Fruit fly (Drosophila melanogaster) whole organism, embryonic: ENCODE results near the gene puf.

Source experiments
- Abd-B ChIP-seq: fragments of 200-800 bp; sonication (Bioruptor generic); optimal IDR thresholded peaks from 2 replicates; lab custom pipeline; 2018; ENCODE audit warnings: missing biosample characterization, mild to moderate bottlenecking, missing genetic modification characterization, moderate library complexity
- Aef1 ChIP-seq: fragments of 200-800 bp; sonication (Bioruptor generic); IDR thresholded peaks from 3 replicates; pipeline ENCODE4 v1.3.6; 2022; ENCODE audit warnings: missing biosample characterization, missing genetic modification characterization
- Bgb ChIP-seq: fragments of 200-800 bp; sonication (Bioruptor generic); IDR thresholded peaks from 2 replicates; pipeline ENCODE4 v1.3.6; 2022; ENCODE audit warnings: missing biosample characterization, missing genetic modification characterization; ENCODE audit not compliant: partially characterized antibody
- CG1024 ChIP-seq: fragments of 200-800 bp; sonication (Bioruptor generic); IDR thresholded peaks from 2 replicates; pipeline ENCODE4 v1.3.6; 2022; ENCODE audit warnings: missing biosample characterization, missing genetic modification characterization
- CG12104 ChIP-seq: fragments of 200-800 bp; sonication (Bioruptor generic); optimal IDR thresholded peaks from 3 replicates; lab custom pipeline; 2016; ENCODE audit warnings: missing biosample characterization, missing genetic modification characterization
- CG12659 ChIP-seq: fragments of 200-800 bp; sonication (Bioruptor generic); optimal IDR thresholded peaks from 3 replicates; lab custom pipeline; 2017; ENCODE audit warnings: mild to moderate bottlenecking, missing biosample characterization, missing genetic modification reagents, missing genetic modification characterization
- CG13123 ChIP-seq: fragments of 200-800 bp; sonication (Bioruptor generic); optimal IDR thresholded peaks from 2 replicates; lab custom pipeline; 2016; ENCODE audit warnings: missing biosample characterization, missing genetic modification characterization
- CG14441 ChIP-seq: fragments of 200-800 bp; sonication (Bioruptor generic); IDR thresholded peaks from 2 replicates; pipeline ENCODE4 v1.3.6; 2022; ENCODE audit warnings: missing biosample characterization, missing genetic modification characterization
- CG14710 ChIP-seq: fragments of 200-800 bp; sonication (Bioruptor generic); optimal IDR thresholded peaks from 3 replicates; lab custom pipeline; 2019; ENCODE audit warnings: missing biosample characterization, mild to moderate bottlenecking, missing genetic modification characterization, moderate library complexity
- CG16813 ChIP-seq: fragments of 200-800 bp; sonication (Bioruptor generic); IDR thresholded peaks from 3 replicates; pipeline ENCODE4 v1.3.6; 2022; ENCODE audit warnings: missing biosample characterization, missing genetic modification characterization; ENCODE audit not compliant: partially characterized antibody
- CG17829 ChIP-seq: fragments of 200-800 bp; optimal IDR thresholded peaks from 2 replicates; lab custom pipeline; 2019; ENCODE audit warnings: missing biosample characterization, mild to moderate bottlenecking, missing genetic modification characterization, moderate library complexity
- CG18262 ChIP-seq: fragments of 200-800 bp; optimal IDR thresholded peaks from 3 replicates; lab custom pipeline; 2019; ENCODE audit warnings: missing biosample characterization, mild to moderate bottlenecking, missing genetic modification characterization, moderate library complexity
- CG2712 ChIP-seq: fragments of 200-800 bp; optimal IDR thresholded peaks from 3 replicates; lab custom pipeline; 2019; ENCODE audit warnings: missing biosample characterization, mild to moderate bottlenecking, missing genetic modification characterization, moderate library complexity
- CG31224 ChIP-seq: fragments of 200-800 bp; sonication (Bioruptor generic); IDR thresholded peaks from 2 replicates; pipeline ENCODE4 v1.3.6; 2022; ENCODE audit warnings: missing biosample characterization, missing genetic modification characterization
- CG32532 ChIP-seq: fragments of 200-800 bp; sonication (Bioruptor generic); IDR thresholded peaks from 2 replicates; pipeline ENCODE4 v1.3.6; 2022; ENCODE audit warnings: missing biosample characterization, missing genetic modification characterization
- CG32767 ChIP-seq: fragments of 200-800 bp; sonication (Bioruptor generic); IDR thresholded peaks from 2 replicates; pipeline ENCODE4 v1.3.6; 2022; ENCODE audit warnings: missing biosample characterization, missing genetic modification characterization
- CG3281 ChIP-seq: fragments of 200-800 bp; sonication (Bioruptor generic); optimal IDR thresholded peaks from 3 replicates; lab custom pipeline; 2017; ENCODE audit warnings: missing biosample characterization, mild to moderate bottlenecking, missing genetic modification characterization
- CG34224 ChIP-seq: fragments of 200-800 bp; sonication (Bioruptor generic); IDR thresholded peaks from 3 replicates; pipeline ENCODE4 v1.3.6; 2022; ENCODE audit warnings: missing biosample characterization, missing genetic modification characterization; ENCODE audit not compliant: partially characterized antibody
- CG4360 ChIP-seq: fragments of 200-800 bp; sonication (Bioruptor generic); IDR thresholded peaks from 2 replicates; pipeline ENCODE4 v1.3.6; 2022; ENCODE audit warnings: missing biosample characterization, missing genetic modification characterization
- CG9437 ChIP-seq: fragments of 200-800 bp; sonication (Bioruptor generic); optimal IDR thresholded peaks from 2 replicates; lab custom pipeline; 2018; ENCODE audit warnings: missing biosample characterization, mild to moderate bottlenecking, missing genetic modification characterization
- CG9797 ChIP-seq: fragments of 200-800 bp; sonication (Bioruptor generic); optimal IDR thresholded peaks from 3 replicates; lab custom pipeline; 2018; ENCODE audit warnings: missing biosample characterization, mild to moderate bottlenecking, missing genetic modification characterization
- D ChIP-seq, 2 experiments: fragments of 200-800 bp in 1 of 2; fragments of >200 bp in 1 of 2; sonication (Bioruptor generic) in 1 of 2; optimal IDR thresholded peaks; 2 replicates in 1 of 2; 3 replicates in 1 of 2; lab custom pipeline; 2017; ENCODE audit warnings: mild to moderate bottlenecking in 1 of 2, missing biosample characterization in 1 of 2, missing genetic modification characterization in 1 of 2, missing genetic modification reagents in 1 of 2
- Dip2 ChIP-seq: fragments of 200-800 bp; sonication (Bioruptor generic); IDR thresholded peaks from 2 replicates; pipeline ENCODE4 v1.3.6; 2022; ENCODE audit warnings: missing biosample characterization, missing genetic modification characterization
- Doc3 ChIP-seq: fragments of 200-800 bp; sonication (Bioruptor generic); IDR thresholded peaks from 3 replicates; pipeline ENCODE4 v1.3.6; 2022; ENCODE audit warnings: missing biosample characterization, missing genetic modification characterization; ENCODE audit not compliant: partially characterized antibody
- Hey ChIP-seq: fragments of 200-800 bp; sonication (Bioruptor generic); optimal IDR thresholded peaks from 3 replicates; lab custom pipeline; 2018; ENCODE audit warnings: missing biosample characterization, mild to moderate bottlenecking, missing genetic modification characterization
- Lim3 ChIP-seq: fragments of 200-800 bp; sonication (Bioruptor generic); IDR thresholded peaks from 2 replicates; pipeline ENCODE4 v1.3.6; 2022; ENCODE audit warnings: missing biosample characterization, missing genetic modification characterization
- Med ChIP-seq: fragments of 200-800 bp; sonication (Bioruptor generic); peaks from one replicate; lab custom pipeline; 2016; ENCODE audit warnings: missing biosample characterization, missing genetic modification characterization, mild to moderate bottlenecking, inconsistent platforms, moderate library complexity
- Opbp ChIP-seq: fragments of 200-800 bp; sonication (Bioruptor generic); IDR thresholded peaks from 3 replicates; pipeline ENCODE4 v1.3.6; 2022; ENCODE audit warnings: missing biosample characterization, missing genetic modification characterization; ENCODE audit not compliant: partially characterized antibody
- Stat92E ChIP-seq, 3 experiments: fragments of >200 bp in 2 of 3; fragments of 200-800 bp in 1 of 3; sonication (Bioruptor generic) in 1 of 3; optimal IDR thresholded peaks; 2 replicates each; lab custom pipeline; 2017 to 2019; ENCODE audit warnings: missing biosample characterization in 3 of 3, missing genetic modification characterization in 3 of 3, mild to moderate bottlenecking in 1 of 3, moderate library complexity in 1 of 3
- abd-A ChIP-seq: fragments of 200-800 bp; sonication (Bioruptor generic); optimal IDR thresholded peaks from 3 replicates; lab custom pipeline; 2019; ENCODE audit warnings: missing biosample characterization, mild to moderate bottlenecking, missing genetic modification characterization, moderate library complexity
- ash1 ChIP-seq: fragments of 200-800 bp; sonication (Bioruptor generic); optimal IDR thresholded peaks from 2 replicates; lab custom pipeline; 2018; ENCODE audit warnings: missing biosample characterization, mild to moderate bottlenecking, missing genetic modification characterization
- fd3F ChIP-seq: fragments of 200-800 bp; sonication (Bioruptor generic); optimal IDR thresholded peaks from 2 replicates; lab custom pipeline; 2018; ENCODE audit warnings: missing biosample characterization, mild to moderate bottlenecking, missing genetic modification characterization, moderate library complexity
- hbn ChIP-seq: fragments of 200-800 bp; sonication (Bioruptor generic); IDR thresholded peaks from 2 replicates; pipeline ENCODE4 v1.3.6; 2022; ENCODE audit warnings: missing biosample characterization, missing genetic modification characterization; ENCODE audit not compliant: partially characterized antibody
- hkb ChIP-seq, 2 experiments: fragments of 200-800 bp in 1 of 2; fragments of >200 bp in 1 of 2; sonication (Bioruptor generic) in 1 of 2; IDR thresholded peaks in 1 of 2; optimal IDR thresholded peaks in 1 of 2; 2 replicates each; pipeline versions ENCODE4 v1.3.6 to Lab custom; 2017 to 2022; ENCODE audit warnings: missing biosample characterization in 1 of 2, missing genetic modification characterization in 1 of 2
- ind ChIP-seq: fragments of 200-800 bp; sonication (Bioruptor generic); optimal IDR thresholded peaks from 3 replicates; lab custom pipeline; 2016; ENCODE audit warnings: missing biosample characterization, missing genetic modification characterization
- ken ChIP-seq: fragments of 200-800 bp; sonication (Bioruptor generic); IDR thresholded peaks from 3 replicates; pipeline ENCODE4 v1.3.6; 2022; ENCODE audit warnings: missing biosample characterization, missing genetic modification characterization
- nerfin-2 ChIP-seq: fragments of 200-800 bp; sonication (Bioruptor generic); IDR thresholded peaks from 2 replicates; pipeline ENCODE4 v1.3.6; 2022; ENCODE audit warnings: missing biosample characterization, missing genetic modification characterization; ENCODE audit not compliant: partially characterized antibody
- nom ChIP-seq: fragments of 200-800 bp; sonication (Bioruptor generic); optimal IDR thresholded peaks from 2 replicates; lab custom pipeline; 2017; ENCODE audit warnings: missing biosample characterization, missing genetic modification characterization, mild to moderate bottlenecking, moderate library complexity, missing genetic modification reagents
- oc ChIP-seq: fragments of 200-800 bp; sonication (Bioruptor generic); optimal IDR thresholded peaks from 2 replicates; lab custom pipeline; 2018; ENCODE audit warnings: missing biosample characterization, mild to moderate bottlenecking, missing genetic modification characterization, moderate library complexity
- onecut ChIP-seq: fragments of 200-800 bp; sonication (Bioruptor generic); IDR thresholded peaks from 2 replicates; pipeline ENCODE4 v1.3.6; 2022; ENCODE audit warnings: missing biosample characterization, missing genetic modification characterization
- phol ChIP-seq: fragments of 200-800 bp; sonication (Bioruptor generic); optimal IDR thresholded peaks from 3 replicates; lab custom pipeline; 2018; ENCODE audit warnings: missing biosample characterization, mild to moderate bottlenecking, missing genetic modification characterization, moderate library complexity
- psq ChIP-seq: fragments of 200-800 bp; sonication (Bioruptor generic); optimal IDR thresholded peaks from 2 replicates; lab custom pipeline; 2017; ENCODE audit warnings: missing biosample characterization, missing genetic modification characterization
- ranshi ChIP-seq: fragments of 200-800 bp; sonication (Bioruptor generic); IDR thresholded peaks from 2 replicates; pipeline ENCODE4 v1.3.6; 2022; ENCODE audit warnings: missing biosample characterization, missing genetic modification characterization
- slou ChIP-seq: fragments of 200-800 bp; sonication (Bioruptor generic); optimal IDR thresholded peaks from 3 replicates; lab custom pipeline; 2016; ENCODE audit warnings: missing biosample characterization, missing genetic modification characterization
- slp2 ChIP-seq: fragments of 200-800 bp; sonication (Bioruptor generic); optimal IDR thresholded peaks from 2 replicates; lab custom pipeline; 2016; ENCODE audit warnings: missing biosample characterization, missing genetic modification characterization
- tin ChIP-seq: fragments of 200-800 bp; sonication (Bioruptor generic); optimal IDR thresholded peaks from 3 replicates; lab custom pipeline; 2016; ENCODE audit warnings: missing biosample characterization, missing genetic modification characterization
- ttk ChIP-seq: fragments of 200-800 bp; sonication (Bioruptor generic); IDR thresholded peaks from 2 replicates; pipeline ENCODE4 v2.1.2; 2022; ENCODE audit warnings: missing biosample characterization, missing genetic modification characterization
- unpg ChIP-seq: fragments of 200-800 bp; sonication (Bioruptor generic); optimal IDR thresholded peaks from 3 replicates; lab custom pipeline; 2018; ENCODE audit warnings: missing biosample characterization, mild to moderate bottlenecking, missing genetic modification characterization, moderate library complexity

Gene puf

dm6 chr3R:24654770-24655322 lies 5.0 kb upstream of the puf start, which contains the start of the genes CG31125 and CG6695 (continued):
- TF ChIP-seq CG13123 (peak; percentile 40), CG9797 (GFP tag; lab: Kevin White, UChicago) (peak; percentile 93), Abd-B (GFP tag; lab: Kevin White, UChicago) (peak; percentile 63), abd-A (tag; lab: Kevin White, UChicago) (no peak), ken (GFP tag; lab: Robert Waterston, UW) (peak; percentile 46; the same call in 1 of the 3 replicates), CG18262 (tag; lab: Kevin White, UChicago) (peak; percentile 56), hbn (GFP tag; lab: Robert Waterston, UW) (peak; percentile 68), CG1024 (GFP tag; lab: Robert Waterston, UW) (0 out of 2 replicates have a peak, but pooled peaks have one; percentile 9), onecut (no peak), CG12104 (GFP tag; lab: Kevin White, UChicago) (peak; percentile 22), CG32532 (GFP tag; lab: Robert Waterston, UW) (peak; percentile 56; the same call in 1 of the 2 replicates), D (optimal IDR thresholded peaks at IDR 0.05; lab: Kevin White, UChicago) (no peak), D (GFP tag; optimal IDR thresholded peaks at IDR 0.05; lab: Kevin White, UChicago) (no peak), CG9437 (GFP tag; lab: Kevin White, UChicago) (peak; percentile 60), CG12659 (GFP tag; lab: Kevin White, UChicago) (peak; percentile 78), ash1 (no peak), ind (peak; percentile 44), Hey (no peak), CG31224 (GFP tag; lab: Robert Waterston, UW) (no peak), Dip2 (no peak), hkb (optimal IDR thresholded peaks at IDR 0.05; lab: Kevin White, UChicago) (peak; percentile 71), hkb (GFP tag; IDR thresholded peaks at IDR 0.05; lab: Robert Waterston, UW) (no peak), slou (GFP tag; lab: Kevin White, UChicago) (no peak), Opbp (GFP tag; lab: Robert Waterston, UW) (peak; percentile 85), CG14710 (tag; lab: Kevin White, UChicago) (peak; percentile 75), CG4360 (GFP tag; lab: Robert Waterston, UW) (no peak), CG17829 (tag; lab: Kevin White, UChicago) (peak; percentile 60), Bgb (peak; percentile 85), fd3F (GFP tag; lab: Kevin White, UChicago) (no peak), CG34224 (GFP tag; lab: Robert Waterston, UW) (peak; percentile 80; the same call in 2 of the 3 replicates), CG32767 (GFP tag; lab: Robert Waterston, UW) (no peak), slp2 (GFP tag; lab: Kevin White, UChicago) (peak; percentile 34), Aef1 (GFP tag; lab: Robert Waterston, UW) (no peak; the same call in 2 of the 3 replicates), oc (tag; lab: Kevin White, UChicago) (no peak), CG3281 (peak; percentile 31), ranshi (GFP tag; lab: Robert Waterston, UW) (peak; percentile 15; the same call in 1 of the 2 replicates), CG16813 (GFP tag; lab: Robert Waterston, UW) (peak; percentile 88), phol (tag; lab: Kevin White, UChicago) (peak; percentile 82), Doc3 (peak; percentile 74), psq (peak; percentile 2), Lim3 (GFP tag; lab: Robert Waterston, UW) (no peak), unpg (GFP tag; lab: Kevin White, UChicago) (no peak), CG14441 (GFP tag; lab: Robert Waterston, UW) (peak; percentile 29; the same call in 1 of the 2 replicates), ttk (GFP tag; lab: Robert Waterston, UW) (no peak), tin (peak; percentile 58), nerfin-2 (peak; percentile 58; the same call in 1 of the 2 replicates), Med (GFP tag; lab: Kevin White, UChicago) (peak; percentile 93), nom (GFP tag; lab: Kevin White, UChicago) (no peak), CG2712 (peak; percentile 62), Stat92E (GFP tag; optimal IDR thresholded peaks at IDR 0.05; lab: Kevin White, UChicago) (no peak)
